Worm (Caenorhabditis elegans) whole organism, young adult: Measurements from ENCODE around the gene mog-4.
A peak's percentile ranks its signal among the peaks of the same experiment; 100 is the strongest.

ENCODE experiments used
- B0019.2 ChIP-seq: fragments of 200-800 bp; sonication (Bioruptor generic); conservative IDR thresholded peaks from 2 replicates; pipeline ENCODE4 v1.3.6; 2022; ENCODE audit warnings: missing genetic modification reagents, missing genetic modification characterization, missing compliant biosample characterization
- C06A6.2 ChIP-seq: fragments of 200-800 bp; sonication (Bioruptor generic); conservative IDR thresholded peaks from 2 replicates; pipeline ENCODE4 v1.3.6; 2022; ENCODE audit warnings: missing genetic modification characterization, missing compliant biosample characterization
- D2030.7 ChIP-seq: fragments of 200-800 bp; sonication (Bioruptor generic); IDR thresholded peaks from 2 replicates; pipeline ENCODE4 v1.3.6; 2022; ENCODE audit warnings: missing genetic modification reagents, missing genetic modification characterization, missing compliant biosample characterization
- F33H1.4 ChIP-seq: fragments of 200-800 bp; sonication (Bioruptor generic); IDR thresholded peaks from 2 replicates; pipeline ENCODE4 v1.3.6; 2022; ENCODE audit warnings: missing genetic modification reagents, missing genetic modification characterization, missing compliant biosample characterization
- F37B4.10 ChIP-seq: fragments of 200-800 bp; sonication (Bioruptor generic); IDR thresholded peaks from 2 replicates; pipeline ENCODE4 v1.3.6; 2022; ENCODE audit warnings: missing genetic modification characterization, missing compliant biosample characterization
- F49E8.2 ChIP-seq: sonication (generic microtip); optimal IDR thresholded peaks from 3 replicates; lab custom pipeline; 2017; ENCODE audit warnings: missing genetic modification characterization, mild to moderate bottlenecking, missing compliant biosample characterization, antibody characterized with exemption, moderate library complexity; ENCODE audit not compliant: insufficient read depth
- K11D2.4 ChIP-seq: fragments of 200-800 bp; sonication (Bioruptor generic); IDR thresholded peaks from 2 replicates; pipeline ENCODE4 v1.3.6; 2022; ENCODE audit warnings: missing genetic modification reagents, missing genetic modification characterization, missing compliant biosample characterization
- K12H6.12 ChIP-seq: fragments of 200-800 bp; sonication (Bioruptor generic); optimal IDR thresholded peaks from 2 replicates; lab custom pipeline; 2018; ENCODE audit warnings: mild to moderate bottlenecking, missing genetic modification characterization, missing compliant biosample characterization
- T26A5.8 ChIP-seq: sonication (generic microtip); optimal IDR thresholded peaks from 2 replicates; lab custom pipeline; 2016; ENCODE audit warnings: missing genetic modification characterization, missing compliant biosample characterization
- Y56A3A.18 ChIP-seq: fragments of 200-800 bp; sonication (Bioruptor generic); IDR thresholded peaks from 2 replicates; pipeline ENCODE4 v1.3.6; 2022; ENCODE audit warnings: missing genetic modification reagents, missing genetic modification characterization, missing compliant biosample characterization
- aptf-2 ChIP-seq: fragments of 200-800 bp; sonication (Bioruptor generic); conservative IDR thresholded peaks from 2 replicates; pipeline ENCODE4 v1.3.6; 2022; ENCODE audit warnings: missing genetic modification reagents, missing genetic modification characterization, missing compliant biosample characterization
- athp-1 ChIP-seq: sonication (generic microtip); optimal IDR thresholded peaks from 2 replicates; lab custom pipeline; 2017; ENCODE audit warnings: mild to moderate bottlenecking, missing genetic modification characterization, missing compliant biosample characterization
- attf-5 ChIP-seq: fragments of 200-800 bp; sonication (Bioruptor generic); optimal IDR thresholded peaks from 2 replicates; lab custom pipeline; 2018; ENCODE audit warnings: mild to moderate bottlenecking, missing genetic modification characterization, missing compliant biosample characterization
- ccch-3 ChIP-seq: fragments of 200-800 bp; sonication (Bioruptor generic); optimal IDR thresholded peaks from 2 replicates; lab custom pipeline; 2018; ENCODE audit warnings: mild to moderate bottlenecking, missing genetic modification characterization, missing compliant biosample characterization
- cebp-2 ChIP-seq: fragments of 200-800 bp; sonication (Bioruptor generic); IDR thresholded peaks from 2 replicates; pipeline ENCODE4 v1.3.6; 2022; ENCODE audit warnings: missing genetic modification characterization, missing compliant biosample characterization
- ceh-40 ChIP-seq: fragments of 200-800 bp; sonication (Bioruptor generic); IDR thresholded peaks from 2 replicates; pipeline ENCODE4 v1.3.6; 2022; ENCODE audit warnings: missing genetic modification characterization, missing compliant biosample characterization
- ceh-58 ChIP-seq: fragments of 200-800 bp; sonication (Bioruptor generic); IDR thresholded peaks from 2 replicates; pipeline ENCODE4 v1.3.6; 2022; ENCODE audit warnings: missing genetic modification characterization, missing compliant biosample characterization
- ceh-79 ChIP-seq: sonication (generic microtip); optimal IDR thresholded peaks from 2 replicates; lab custom pipeline; 2017; ENCODE audit warnings: mild to moderate bottlenecking, missing genetic modification characterization, missing compliant biosample characterization
- chd-7 ChIP-seq: sonication (generic microtip); optimal IDR thresholded peaks from 2 replicates; lab custom pipeline; 2016; ENCODE audit warnings: mild to moderate bottlenecking, missing genetic modification characterization, moderate library complexity, missing compliant biosample characterization
- die-1 ChIP-seq: sonication (generic microtip); optimal IDR thresholded peaks from 2 replicates; lab custom pipeline; 2016; ENCODE audit warnings: missing genotype, mild to moderate bottlenecking, missing genetic modification characterization, missing compliant biosample characterization
- dpff-1 ChIP-seq: sonication (generic microtip); optimal IDR thresholded peaks from 2 replicates; lab custom pipeline; 2017; ENCODE audit warnings: mild to moderate bottlenecking, missing genetic modification characterization, missing compliant biosample characterization
- egl-44 ChIP-seq: fragments of 200-800 bp; sonication (Bioruptor generic); IDR thresholded peaks from 2 replicates; pipeline ENCODE4 v1.3.6; 2022; ENCODE audit warnings: missing genetic modification reagents, missing genetic modification characterization, missing compliant biosample characterization
- egrh-3 ChIP-seq: fragments of 200-800 bp; sonication (Bioruptor generic); IDR thresholded peaks from 2 replicates; pipeline ENCODE4 v1.3.6; 2022; ENCODE audit warnings: missing genetic modification reagents, missing genetic modification characterization, missing compliant biosample characterization
- him-1 ChIP-seq: sonication (generic microtip); optimal IDR thresholded peaks from 2 replicates; lab custom pipeline; 2016; ENCODE audit warnings: missing genotype, missing genetic modification reagents, missing genetic modification characterization, missing compliant biosample characterization
- hlh-12 ChIP-seq: sonication (generic microtip); optimal IDR thresholded peaks from 2 replicates; lab custom pipeline; 2016; ENCODE audit warnings: missing genetic modification characterization, missing compliant biosample characterization
- hlh-26 ChIP-seq: fragments of 200-800 bp; sonication (Bioruptor generic); conservative IDR thresholded peaks from 2 replicates; pipeline ENCODE4 v1.3.6; 2022; ENCODE audit warnings: missing genetic modification reagents, missing genetic modification characterization, missing compliant biosample characterization
- hmg-20 ChIP-seq: fragments of 200-800 bp; sonication (Bioruptor generic); IDR thresholded peaks from 2 replicates; pipeline ENCODE4 v1.3.6; 2022; ENCODE audit warnings: missing genetic modification reagents, missing genetic modification characterization, missing compliant biosample characterization
- hrde-1 ChIP-seq: sonication (generic microtip); optimal IDR thresholded peaks from 2 replicates; lab custom pipeline; 2016; ENCODE audit warnings: missing genetic modification characterization, mild to moderate bottlenecking, missing compliant biosample characterization, moderate library complexity, missing genotype, missing genetic modification reagents, borderline replicate concordance
- lin-26 ChIP-seq: fragments of 200-800 bp; sonication (Bioruptor generic); IDR thresholded peaks from 2 replicates; pipeline ENCODE4 v1.3.6; 2022; ENCODE audit warnings: missing genetic modification reagents, missing genetic modification characterization, missing compliant biosample characterization
- lin-40 ChIP-seq: sonication (generic microtip); optimal IDR thresholded peaks from 2 replicates; lab custom pipeline; 2016; ENCODE audit warnings: missing genetic modification characterization, mild to moderate bottlenecking, missing compliant biosample characterization, missing genotype, missing genetic modification reagents
- lir-1 ChIP-seq: fragments of 200-800 bp; sonication (Bioruptor generic); conservative IDR thresholded peaks from 2 replicates; pipeline ENCODE4 v1.3.6; 2022; ENCODE audit warnings: missing genetic modification reagents, missing genetic modification characterization, missing compliant biosample characterization
- madf-6 ChIP-seq: fragments of 200-800 bp; sonication (Bioruptor generic); IDR thresholded peaks from 2 replicates; pipeline ENCODE4 v1.3.6; 2022; ENCODE audit warnings: missing genetic modification reagents, missing genetic modification characterization, missing compliant biosample characterization
- madf-8 ChIP-seq: fragments of 200-800 bp; sonication (Bioruptor generic); conservative IDR thresholded peaks from 2 replicates; pipeline ENCODE4 v1.3.6; 2022; ENCODE audit warnings: missing genetic modification reagents, missing genetic modification characterization, missing compliant biosample characterization
- mcd-1 ChIP-seq: fragments of 200-800 bp; sonication (Bioruptor generic); IDR thresholded peaks from 2 replicates; pipeline ENCODE4 v1.3.6; 2022; ENCODE audit warnings: missing genetic modification reagents, missing genetic modification characterization, missing compliant biosample characterization
- mel-28 ChIP-seq: sonication (generic microtip); optimal IDR thresholded peaks from 2 replicates; lab custom pipeline; 2016; ENCODE audit warnings: borderline replicate concordance, mild to moderate bottlenecking, missing genetic modification characterization, missing compliant biosample characterization
- mes-4 ChIP-seq: sonication (generic microtip); optimal IDR thresholded peaks from 2 replicates; lab custom pipeline; 2016; ENCODE audit warnings: missing genotype, missing genetic modification characterization, missing compliant biosample characterization
- nfya-2 ChIP-seq: fragments of 200-800 bp; sonication (Bioruptor generic); IDR thresholded peaks from 2 replicates; pipeline ENCODE4 v1.3.6; 2022; ENCODE audit warnings: missing genetic modification reagents, missing genetic modification characterization, missing compliant biosample characterization
- nhr-120 ChIP-seq: fragments of 200-800 bp; sonication (Bioruptor generic); IDR thresholded peaks from 2 replicates; pipeline ENCODE4 v1.3.6; 2022; ENCODE audit warnings: missing genetic modification characterization, missing compliant biosample characterization
- nhr-90 ChIP-seq: sonication (generic microtip); optimal IDR thresholded peaks from 2 replicates; lab custom pipeline; 2016; ENCODE audit warnings: missing genotype, mild to moderate bottlenecking, missing genetic modification characterization, missing compliant biosample characterization
- sdz-38 ChIP-seq: sonication (generic microtip); optimal IDR thresholded peaks from 2 replicates; lab custom pipeline; 2016; ENCODE audit warnings: missing genotype, missing genetic modification characterization, missing compliant biosample characterization
- snpc-1.3 ChIP-seq: sonication (generic microtip); optimal IDR thresholded peaks from 2 replicates; lab custom pipeline; 2017; ENCODE audit warnings: missing genetic modification characterization, mild to moderate bottlenecking, missing compliant biosample characterization, antibody characterized with exemption, moderate library complexity, missing genotype, missing genetic modification reagents; ENCODE audit not compliant: insufficient read depth
- snpc-3.4 ChIP-seq: sonication (generic microtip); optimal IDR thresholded peaks from 2 replicates; lab custom pipeline; 2017; ENCODE audit warnings: missing genetic modification characterization, mild to moderate bottlenecking, missing compliant biosample characterization, antibody characterized with exemption, moderate library complexity, missing genotype, missing genetic modification reagents
- tbx-9 ChIP-seq: sonication (generic microtip); optimal IDR thresholded peaks from 2 replicates; lab custom pipeline; 2016; ENCODE audit warnings: borderline replicate concordance, missing genetic modification characterization, inconsistent platforms, missing compliant biosample characterization
- tlf-1 ChIP-seq: fragments of 200-800 bp; sonication (Bioruptor generic); optimal IDR thresholded peaks from 2 replicates; lab custom pipeline; 2018; ENCODE audit warnings: mild to moderate bottlenecking, missing genetic modification characterization, missing compliant biosample characterization
- unc-62 ChIP-seq: fragments of 150-350 bp; optimal IDR thresholded peaks from 2 replicates; lab custom pipeline; 2014; ENCODE audit warnings: missing biosample characterization, missing genetic modification reagents, missing genetic modification characterization
- ztf-25 ChIP-seq: fragments of 200-800 bp; sonication (Bioruptor generic); IDR thresholded peaks from 2 replicates; pipeline ENCODE4 v1.3.6; 2022; ENCODE audit warnings: missing genetic modification reagents, missing genetic modification characterization, missing compliant biosample characterization
- ztf-28 ChIP-seq: fragments of 200-800 bp; sonication (Bioruptor generic); IDR thresholded peaks from 2 replicates; pipeline ENCODE4 v1.3.6; 2022; ENCODE audit warnings: missing genetic modification reagents, missing genetic modification characterization, missing compliant biosample characterization
- ztf-3 ChIP-seq: fragments of 200-800 bp; sonication (Bioruptor generic); optimal IDR thresholded peaks from 2 replicates; lab custom pipeline; 2018; ENCODE audit warnings: mild to moderate bottlenecking, missing genetic modification characterization, missing compliant biosample characterization

mog-4 gene

DNA sequence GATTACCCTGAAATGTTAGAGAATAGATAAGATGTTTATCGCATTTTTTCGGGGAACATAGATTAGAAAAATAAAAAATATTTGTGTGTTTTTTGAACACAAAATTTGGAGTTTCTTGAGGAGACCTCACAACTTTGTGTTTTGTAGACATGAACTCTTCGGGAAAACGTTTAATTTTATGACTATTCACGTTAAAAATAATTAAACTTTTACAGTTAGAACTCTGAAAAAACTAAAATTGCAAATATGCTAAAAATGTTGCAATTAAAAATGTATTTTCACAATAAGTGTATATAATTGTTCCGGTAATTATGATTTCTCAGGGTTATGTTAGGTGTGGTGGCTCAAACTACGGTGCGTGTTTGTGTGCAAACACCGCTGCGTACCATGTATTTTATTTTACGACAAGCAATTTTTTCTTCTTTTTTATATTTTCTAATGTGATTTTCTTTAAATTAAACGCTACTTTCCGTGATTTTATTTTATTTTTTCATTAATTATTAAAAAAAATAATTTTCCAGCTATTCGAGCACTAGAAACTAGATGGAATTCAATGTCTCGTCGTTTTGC lies 33.1 kb downstream of the mog-4 start, which contains the start of the genes F57C2.5 and spat-1 (continued):
- TF ChIP-seq him-1 (no peak), ztf-28 (GFP tag; lab: Robert Waterston, UW) (peak; percentile 45; the same call in 1 of the 2 replicates), lin-26 (GFP tag; lab: Robert Waterston, UW) (no peak), ztf-3 (GFP tag; lab: Kevin White, UChicago) (no peak), ztf-25 (GFP tag; lab: Robert Waterston, UW) (no peak), athp-1 (peak; percentile 36), lin-40 (tag; lab: Kevin White, UChicago) (peak; percentile 73), mes-4 (tag; lab: Kevin White, UChicago) (no peak), cebp-2 (GFP tag; lab: Robert Waterston, UW) (no peak), madf-8 (GFP tag; lab: Robert Waterston, UW) (peak; percentile 12; the same call in 1 of the 2 replicates), chd-7 (no peak), snpc-1.3 (tag; lab: Kevin White, UChicago) (peak; percentile 36), ceh-58 (GFP tag; lab: Robert Waterston, UW) (no peak), F33H1.4 (GFP tag; lab: Robert Waterston, UW) (peak; percentile 42; the same call in 1 of the 2 replicates), D2030.7 (peak; percentile 76; the same call in 1 of the 2 replicates), lir-1 (no peak), hlh-26 (GFP tag; lab: Robert Waterston, UW) (no peak), T26A5.8 (no peak), unc-62 (GFP tag; lab: Kevin White, UChicago) (no peak), ceh-79 (tag; lab: Kevin White, UChicago) (no peak), nhr-90 (tag; lab: Kevin White, UChicago) (no peak), egl-44 (GFP tag; lab: Robert Waterston, UW) (no peak), ccch-3 (GFP tag; lab: Kevin White, UChicago) (peak; percentile 66), hlh-12 (tag; lab: Kevin White, UChicago) (no peak), nhr-120 (GFP tag; lab: Robert Waterston, UW) (no peak), die-1 (no peak), egrh-3 (GFP tag; lab: Robert Waterston, UW) (peak; percentile 33; the same call in 1 of the 2 replicates), mcd-1 (GFP tag; lab: Robert Waterston, UW) (peak; percentile 24; the same call in 1 of the 2 replicates), hrde-1 (tag; lab: Kevin White, UChicago) (no peak), Y56A3A.18 (no peak), tlf-1 (no peak), F49E8.2 (tag; lab: Kevin White, UChicago) (peak; percentile 38), B0019.2 (GFP tag; lab: Robert Waterston, UW) (no peak), aptf-2 (GFP tag; lab: Robert Waterston, UW) (peak; percentile 78; the same call in 1 of the 2 replicates), K11D2.4 (GFP tag; lab: Robert Waterston, UW) (no peak), tbx-9 (tag; lab: Kevin White, UChicago) (no peak), sdz-38 (tag; lab: Kevin White, UChicago) (no peak), hmg-20 (GFP tag; lab: Robert Waterston, UW) (no peak), K12H6.12 (tag; lab: Kevin White, UChicago) (peak; percentile 76), nfya-2 (GFP tag; lab: Robert Waterston, UW) (no peak), dpff-1 (tag; lab: Kevin White, UChicago) (no peak), ceh-40 (GFP tag; lab: Robert Waterston, UW) (no peak), snpc-3.4 (tag; lab: Kevin White, UChicago) (peak; percentile 25), attf-5 (GFP tag; lab: Kevin White, UChicago) (peak; percentile 77), mel-28 (tag; lab: Kevin White, UChicago) (no peak), C06A6.2 (GFP tag; lab: Robert Waterston, UW) (no peak), F37B4.10 (no peak), madf-6 (GFP tag; lab: Robert Waterston, UW) (peak; percentile 41; the same call in 1 of the 2 replicates)
